Worm (Caenorhabditis elegans) whole organism, early embryonic: ENCODE data around the gene Y39B6A.42.

Experiments used
- aly-1 ChIP-seq: sonication (generic microtip); optimal IDR thresholded peaks from 2 replicates; lab custom pipeline; 2016; ENCODE audit warnings: missing genetic modification characterization, missing compliant biosample characterization
- ama-1 ChIP-seq: fragments of 150-350 bp; optimal IDR thresholded peaks from 2 replicates; lab custom pipeline; 2014
- ets-7 ChIP-seq: sonication (generic microtip); optimal IDR thresholded peaks from 2 replicates; lab custom pipeline; 2016; ENCODE audit warnings: missing genotype, missing genetic modification characterization, missing compliant biosample characterization
- flt-1 ChIP-seq: fragments of 200-800 bp; sonication (Bioruptor generic); IDR thresholded peaks from 2 replicates; pipeline ENCODE4 v1.3.6; 2022; ENCODE audit warnings: missing genetic modification characterization, missing compliant biosample characterization
- hmbx-1 ChIP-seq: sonication (generic microtip); optimal IDR thresholded peaks from 2 replicates; lab custom pipeline; 2016; ENCODE audit warnings: mild to moderate bottlenecking, missing genetic modification characterization, missing compliant biosample characterization
- hmg-4 ChIP-seq: fragments of 200-800 bp; sonication (Bioruptor generic); optimal IDR thresholded peaks from 2 replicates; lab custom pipeline; 2018; ENCODE audit warnings: mild to moderate bottlenecking, missing genetic modification characterization, missing compliant biosample characterization
- hnd-1 ChIP-seq: sonication (generic microtip); optimal IDR thresholded peaks from 2 replicates; lab custom pipeline; 2016; ENCODE audit warnings: missing genetic modification characterization, missing compliant biosample characterization
- sea-1 ChIP-seq: fragments of 200-800 bp; sonication (Bioruptor generic); conservative IDR thresholded peaks from 2 replicates; pipeline ENCODE4 v1.3.6; 2022; ENCODE audit warnings: missing genetic modification characterization, missing compliant biosample characterization
- tra-4 ChIP-seq: sonication (generic microtip); optimal IDR thresholded peaks from 2 replicates; lab custom pipeline; 2017; ENCODE audit warnings: missing genetic modification characterization, missing compliant biosample characterization

- TF ChIP-seq ama-1 (lab: Kevin White, UChicago) (no peak), hmg-4 (GFP tag; lab: Kevin White, UChicago) (no peak), flt-1 (no peak), tra-4 (tag; lab: Kevin White, UChicago) (no peak), hmbx-1 (tag; lab: Kevin White, UChicago) (no peak), hnd-1 (tag; lab: Kevin White, UChicago) (no peak), aly-1 (tag; lab: Kevin White, UChicago) (no peak), ets-7 (tag; lab: Kevin White, UChicago) (no peak), sea-1 (GFP tag; lab: Robert Waterston, UW) (no peak)
Observed at ce11 chrV:19000542-19000941, 31.1 kb upstream of the Y39B6A.42 start.
